Worm (Caenorhabditis elegans) whole organism, L2 larva: ENCODE measurements around the gene rad-54.L2.
A peak's percentile ranks its signal among the peaks of the same experiment; 100 is the strongest.

ENCODE experiments used
- F13H6.1 ChIP-seq: sonication (generic microtip); optimal IDR thresholded peaks from 2 replicates; lab custom pipeline; 2016; ENCODE audit warnings: missing genetic modification characterization, missing compliant biosample characterization
- Y55F3AM.14 ChIP-seq: fragments of 200-800 bp; sonication (Bioruptor generic); optimal IDR thresholded peaks from 2 replicates; lab custom pipeline; 2018; ENCODE audit warnings: mild to moderate bottlenecking, missing genetic modification characterization, missing compliant biosample characterization
- ZK546.5 ChIP-seq: sonication (generic microtip); optimal IDR thresholded peaks from 2 replicates; lab custom pipeline; 2017; ENCODE audit warnings: missing biosample characterization, missing genetic modification characterization
- ama-1 ChIP-seq: fragments of 150-350 bp; optimal IDR thresholded peaks from 2 replicates; lab custom pipeline; 2018; ENCODE audit warnings: inconsistent platforms
- elt-1 ChIP-seq: fragments of 150-350 bp; optimal IDR thresholded peaks from 2 replicates; lab custom pipeline; 2014; ENCODE audit warnings: missing biosample characterization, missing genetic modification characterization
- lin-39 ChIP-seq: fragments of 150-350 bp; optimal IDR thresholded peaks from 2 replicates; lab custom pipeline; 2014; ENCODE audit warnings: missing biosample characterization, missing genetic modification reagents, missing genetic modification characterization
- mdl-1 ChIP-seq, 2 experiments: fragments of 150-350 bp in 1 of 2; sonication (generic microtip) in 1 of 2; optimal IDR thresholded peaks; 2 replicates each; lab custom pipeline; 2017; ENCODE audit warnings: missing biosample characterization in 2 of 2, missing genetic modification characterization in 2 of 2
- nhr-237 ChIP-seq: fragments of 150-350 bp; optimal IDR thresholded peaks from 2 replicates; lab custom pipeline; 2014; ENCODE audit warnings: missing biosample characterization, missing genetic modification characterization
- nhr-77 ChIP-seq: fragments of 150-350 bp; optimal IDR thresholded peaks from 2 replicates; lab custom pipeline; 2014; ENCODE audit warnings: missing biosample characterization, missing genetic modification characterization
- snpc-4 ChIP-seq: fragments of 150-350 bp; optimal IDR thresholded peaks from 2 replicates; lab custom pipeline; 2014; ENCODE audit warnings: missing biosample characterization, missing genetic modification characterization
- unc-62 ChIP-seq: fragments of 150-350 bp; optimal IDR thresholded peaks from 2 replicates; lab custom pipeline; 2014; ENCODE audit warnings: missing biosample characterization, missing genetic modification reagents, missing genetic modification characterization
- zag-1 ChIP-seq: fragments of 150-350 bp; optimal IDR thresholded peaks from 2 replicates; lab custom pipeline; 2014; ENCODE audit warnings: missing biosample characterization, missing genetic modification characterization
- ztf-11 ChIP-seq: sonication (generic microtip); optimal IDR thresholded peaks from 2 replicates; lab custom pipeline; 2017; ENCODE audit warnings: missing biosample characterization, missing genetic modification characterization
- ztf-4 ChIP-seq: fragments of 150-350 bp; optimal IDR thresholded peaks from 2 replicates; lab custom pipeline; 2014; ENCODE audit warnings: missing biosample characterization, missing genetic modification characterization

DNA sequence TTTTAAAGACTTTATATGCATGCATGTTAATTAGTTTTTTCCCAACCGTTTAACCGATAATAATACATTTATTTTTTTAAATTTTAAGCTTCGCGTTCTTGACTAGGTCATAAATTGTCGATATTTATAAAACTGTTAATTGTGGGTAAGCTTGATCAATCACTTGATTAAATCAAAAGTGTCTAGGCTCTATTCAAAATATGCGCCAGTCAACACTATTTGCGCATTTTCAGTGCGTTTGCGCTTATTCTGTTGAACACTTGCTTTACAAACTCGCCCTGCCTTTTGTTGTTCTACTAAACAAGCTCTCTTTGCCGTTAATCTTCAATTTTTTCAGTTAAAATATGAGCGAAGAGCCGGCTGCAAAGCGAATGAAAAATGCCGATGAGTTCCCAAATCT is 2.7 kb upstream of the rad-54.L2 start, which contains the start of gene spr-2:
- TF ChIP-seq ZK546.5 (tag; lab: Kevin White, UChicago): no peak
- no peak for TF ChIP-seq nhr-237 (tag; lab: Kevin White, UChicago)
- no peak for TF ChIP-seq Y55F3AM.14
- no peak for TF ChIP-seq elt-1 (tag; lab: Kevin White, UChicago)
- no peak for TF ChIP-seq unc-62 (GFP tag; lab: Kevin White, UChicago)
- peak; percentile 25 for TF ChIP-seq snpc-4 (tag; lab: Kevin White, UChicago)
- no peak for TF ChIP-seq lin-39 (tag; lab: Kevin White, UChicago)
- TF ChIP-seq ama-1 (lab: Kevin White, UChicago): no peak
- TF ChIP-seq ztf-4 (tag; lab: Kevin White, UChicago): peak; percentile 4
- no peak for TF ChIP-seq zag-1 (tag; lab: Kevin White, UChicago)
- TF ChIP-seq F13H6.1: peak; percentile 67
- no peak for TF ChIP-seq mdl-1 (tag; optimal IDR thresholded peaks at IDR 0.05; lab: Kevin White, UChicago)
- TF ChIP-seq ztf-11 (tag; lab: Kevin White, UChicago): no peak
- TF ChIP-seq nhr-77 (tag; lab: Kevin White, UChicago): no peak
